Worm (Caenorhabditis elegans): ENCODE results near the gene bgnt-1.5.

- TF ChIP-seq W03F9.2 (tag; optimal IDR thresholded peaks at IDR 0.05) (no peak), dao-5 (tag; optimal IDR thresholded peaks at IDR 0.05) (no peak)
Measured at ce11 chrX:13220609-13221008, 11.6 kb downstream of the bgnt-1.5 start.

Measured in whole organism, L4/young adult.